Worm (Caenorhabditis elegans) whole organism, L3 larva: ENCODE data around the gene nduf-2.2.

Experiments used
- R02D3.7 ChIP-seq: fragments of 150-350 bp; optimal IDR thresholded peaks from 2 replicates; lab custom pipeline; 2014; ENCODE audit warnings: missing biosample characterization, missing genetic modification characterization
- ama-1 ChIP-seq: fragments of 150-350 bp; optimal IDR thresholded peaks from 2 replicates; lab custom pipeline; 2018
- ceh-16 ChIP-seq: sonication (generic microtip); optimal IDR thresholded peaks from 2 replicates; lab custom pipeline; 2017; ENCODE audit warnings: missing biosample characterization, missing genetic modification characterization
- elt-1 ChIP-seq: fragments of 150-350 bp; optimal IDR thresholded peaks from 2 replicates; lab custom pipeline; 2014; ENCODE audit warnings: missing biosample characterization, missing genetic modification characterization
- elt-2 ChIP-seq: sonication (generic microtip); optimal IDR thresholded peaks from 2 replicates; lab custom pipeline; 2016; ENCODE audit warnings: missing genetic modification reagents, mild to moderate bottlenecking, missing genetic modification characterization, missing compliant biosample characterization
- lin-39 ChIP-seq: fragments of 150-350 bp; optimal IDR thresholded peaks from 2 replicates; lab custom pipeline; 2018; ENCODE audit warnings: missing biosample characterization, missing genetic modification reagents, missing genetic modification characterization
- nfya-1 ChIP-seq: sonication (generic microtip); optimal IDR thresholded peaks from 2 replicates; lab custom pipeline; 2017; ENCODE audit warnings: missing genetic modification characterization, mild to moderate bottlenecking, missing compliant biosample characterization, antibody characterized with exemption, moderate library complexity; ENCODE audit not compliant: insufficient read depth
- nhr-237 ChIP-seq: fragments of 150-350 bp; optimal IDR thresholded peaks from 2 replicates; lab custom pipeline; 2014; ENCODE audit warnings: missing biosample characterization, missing genetic modification characterization
- nhr-77 ChIP-seq: fragments of 150-350 bp; optimal IDR thresholded peaks from 2 replicates; lab custom pipeline; 2014; ENCODE audit warnings: missing biosample characterization, missing genetic modification characterization
- sea-2 ChIP-seq: fragments of 150-350 bp; sonication (generic microtip); optimal IDR thresholded peaks from 4 replicates; lab custom pipeline; 2014; ENCODE audit warnings: missing biosample characterization, missing genetic modification reagents, missing genetic modification characterization
- skn-1 ChIP-seq: fragments of 150-350 bp; optimal IDR thresholded peaks from 2 replicates; lab custom pipeline; 2014; ENCODE audit warnings: missing biosample characterization, missing genetic modification characterization
- snpc-4 ChIP-seq: fragments of 150-350 bp; optimal IDR thresholded peaks from 2 replicates; lab custom pipeline; 2014; ENCODE audit warnings: missing biosample characterization, missing genetic modification characterization
- tbx-2 ChIP-seq: sonication (generic microtip); optimal IDR thresholded peaks from 2 replicates; lab custom pipeline; 2016; ENCODE audit warnings: mild to moderate bottlenecking, missing genetic modification characterization, missing compliant biosample characterization
- unc-39 ChIP-seq: sonication (generic microtip); optimal IDR thresholded peaks from 4 replicates; lab custom pipeline; 2017; ENCODE audit warnings: missing biosample characterization, missing genetic modification characterization

DNA sequence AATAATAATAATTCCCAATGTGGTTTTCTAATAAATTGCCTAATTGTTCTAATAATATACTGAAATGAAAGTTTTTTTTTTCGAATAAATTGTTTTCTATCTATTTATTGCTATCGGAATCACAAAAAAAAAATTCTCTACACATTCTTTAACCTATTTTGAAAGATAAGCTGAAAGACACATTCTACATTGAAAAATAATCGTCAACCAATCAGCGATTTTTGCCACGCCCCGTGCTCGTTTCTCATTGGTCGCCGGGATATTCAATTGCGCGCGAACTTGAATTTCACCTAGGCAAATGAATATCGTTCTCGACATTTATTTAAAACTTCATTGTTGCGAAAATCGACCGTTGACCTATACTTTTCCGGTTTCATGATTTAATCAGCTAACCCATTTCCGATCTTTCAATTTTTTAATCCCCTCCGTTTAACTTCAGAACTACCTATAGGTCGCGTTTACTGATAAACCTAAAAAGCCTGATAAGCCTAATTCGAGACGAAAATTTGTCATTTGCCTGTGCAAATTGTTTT lies 35.1 kb downstream of the nduf-2.2 start, which contains the start of gene F23F12.3:
- TF ChIP-seq nhr-237 (tag; lab: Kevin White, UChicago): no peak
- peak; percentile 56 for TF ChIP-seq elt-2 (tag; lab: Kevin White, UChicago)
- TF ChIP-seq R02D3.7: no peak
- no peak for TF ChIP-seq sea-2 (GFP tag; lab: Kevin White, UChicago)
- no peak for TF ChIP-seq ceh-16 (tag; lab: Kevin White, UChicago)
- no peak for TF ChIP-seq lin-39
- TF ChIP-seq unc-39: no peak
- no peak for TF ChIP-seq skn-1 (tag; lab: Kevin White, UChicago)
- TF ChIP-seq ama-1 (lab: Kevin White, UChicago): no peak
- no peak for TF ChIP-seq tbx-2
- no peak for TF ChIP-seq nhr-77
- TF ChIP-seq elt-1 (tag; lab: Kevin White, UChicago): no peak
- no peak for TF ChIP-seq snpc-4 (tag; lab: Kevin White, UChicago)
- peak; percentile 53 for TF ChIP-seq nfya-1 (tag; lab: Kevin White, UChicago)
